Worm (Caenorhabditis elegans) whole organism, L4 larva: ENCODE measurements around the gene dlg-1.

Experiments used
- F49E8.2 ChIP-seq: sonication (generic microtip); optimal IDR thresholded peaks from 2 replicates; lab custom pipeline; 2016; ENCODE audit warnings: missing compliant biosample characterization, mild to moderate bottlenecking, missing genetic modification characterization, borderline replicate concordance
- R02D3.7 ChIP-seq: fragments of 150-350 bp; sonication (generic microtip); optimal IDR thresholded peaks from 3 replicates; lab custom pipeline; 2014; ENCODE audit warnings: missing biosample characterization, missing genetic modification characterization
- ama-1 ChIP-seq: fragments of 150-350 bp; optimal IDR thresholded peaks from 2 replicates; lab custom pipeline; 2014; ENCODE audit warnings: inconsistent platforms, mixed read lengths
- egl-27 ChIP-seq: sonication (generic microtip); optimal IDR thresholded peaks from 3 replicates; lab custom pipeline; 2017; ENCODE audit warnings: missing biosample characterization, missing genetic modification reagents, missing genetic modification characterization
- lin-13 ChIP-seq: fragments of 150-350 bp; optimal IDR thresholded peaks from 2 replicates; lab custom pipeline; 2014; ENCODE audit warnings: missing biosample characterization, missing genetic modification reagents, missing genetic modification characterization
- lin-39 ChIP-seq: fragments of 150-350 bp; optimal IDR thresholded peaks from 2 replicates; lab custom pipeline; 2014; ENCODE audit warnings: missing biosample characterization, missing genetic modification reagents, missing genetic modification characterization
- nhr-11 ChIP-seq: fragments of 150-350 bp; optimal IDR thresholded peaks from 2 replicates; lab custom pipeline; 2014; ENCODE audit warnings: missing biosample characterization, missing genetic modification characterization
- snpc-4 ChIP-seq: fragments of 150-350 bp; optimal IDR thresholded peaks from 2 replicates; lab custom pipeline; 2014; ENCODE audit warnings: missing biosample characterization, missing genetic modification characterization

ce11 chrX:5518352-5518751 lies 38.9 kb downstream of the dlg-1 start:
- no peak for TF ChIP-seq F49E8.2 (tag; lab: Kevin White, UChicago)
- no peak for TF ChIP-seq R02D3.7 (tag; lab: Kevin White, UChicago)
- TF ChIP-seq lin-39 (tag; lab: Kevin White, UChicago), result no peak
- no peak for TF ChIP-seq ama-1 (lab: Kevin White, UChicago)
- no peak for TF ChIP-seq snpc-4
- no peak for TF ChIP-seq lin-13 (GFP tag; lab: Kevin White, UChicago)
- TF ChIP-seq nhr-11 (tag; lab: Kevin White, UChicago), result no peak
- no peak for TF ChIP-seq egl-27
